Worm (Caenorhabditis elegans) whole organism, L3 larva: ENCODE measurements around the gene T25B9.1.

Experiments
- aly-2 ChIP-seq: fragments of 150-350 bp; optimal IDR thresholded peaks from 2 replicates; lab custom pipeline; 2014; ENCODE audit warnings: missing biosample characterization, missing genetic modification characterization
- ama-1 ChIP-seq: fragments of 150-350 bp; optimal IDR thresholded peaks from 2 replicates; lab custom pipeline; 2018
- ceh-82 ChIP-seq: fragments of 150-350 bp; optimal IDR thresholded peaks from 2 replicates; lab custom pipeline; 2014; ENCODE audit warnings: missing biosample characterization, missing genetic modification characterization
- ceh-9 ChIP-seq: sonication (generic microtip); optimal IDR thresholded peaks from 2 replicates; lab custom pipeline; 2018; ENCODE audit warnings: missing biosample characterization, missing genetic modification characterization
- egl-27 ChIP-seq: sonication (generic microtip); optimal IDR thresholded peaks from 4 replicates; lab custom pipeline; 2017; ENCODE audit warnings: missing biosample characterization, missing genetic modification reagents, missing genetic modification characterization
- egl-5 ChIP-seq: fragments of 150-350 bp; optimal IDR thresholded peaks from 2 replicates; lab custom pipeline; 2017; ENCODE audit warnings: missing biosample characterization, missing genetic modification reagents, missing genetic modification characterization, inconsistent platforms
- elt-2 ChIP-seq: sonication (generic microtip); optimal IDR thresholded peaks from 2 replicates; lab custom pipeline; 2016; ENCODE audit warnings: missing genetic modification reagents, mild to moderate bottlenecking, missing genetic modification characterization, missing compliant biosample characterization
- elt-3 ChIP-seq, 3 experiments: fragments of 150-350 bp in 1 of 3; sonication (generic microtip) in 2 of 3; optimal IDR thresholded peaks; 2 replicates in 2 of 3; 4 replicates in 1 of 3; lab custom pipeline; 2014 to 2017; ENCODE audit warnings: missing biosample characterization in 3 of 3, missing genetic modification characterization in 3 of 3
- fkh-10 ChIP-seq: sonication (generic microtip); optimal IDR thresholded peaks from 2 replicates; lab custom pipeline; 2017; ENCODE audit warnings: missing biosample characterization, missing genetic modification reagents, missing genetic modification characterization
- fkh-2 ChIP-seq: fragments of 150-350 bp; optimal IDR thresholded peaks from 2 replicates; lab custom pipeline; 2014; ENCODE audit warnings: missing biosample characterization, missing genetic modification reagents, missing genetic modification characterization
- fos-1 ChIP-seq: fragments of 150-350 bp; optimal IDR thresholded peaks from 2 replicates; lab custom pipeline; 2014; ENCODE audit warnings: missing biosample characterization, missing genetic modification characterization
- hmg-11 ChIP-seq: sonication (generic microtip); optimal IDR thresholded peaks from 2 replicates; lab custom pipeline; 2016; ENCODE audit warnings: missing genetic modification characterization, missing compliant biosample characterization
- jun-1 ChIP-seq: fragments of 150-350 bp; optimal IDR thresholded peaks from 2 replicates; lab custom pipeline; 2014; ENCODE audit warnings: missing biosample characterization, missing genetic modification reagents, missing genetic modification characterization
- lin-39 ChIP-seq: fragments of 150-350 bp; optimal IDR thresholded peaks from 2 replicates; lab custom pipeline; 2018; ENCODE audit warnings: missing biosample characterization, missing genetic modification reagents, missing genetic modification characterization
- lsy-12 ChIP-seq: sonication (generic microtip); optimal IDR thresholded peaks from 2 replicates; lab custom pipeline; 2016; ENCODE audit warnings: mild to moderate bottlenecking, missing genetic modification characterization, missing compliant biosample characterization
- mdl-1 ChIP-seq: fragments of 150-350 bp; optimal IDR thresholded peaks from 2 replicates; lab custom pipeline; 2014; ENCODE audit warnings: missing biosample characterization, missing genetic modification characterization
- mml-1 ChIP-seq: fragments of 150-350 bp; sonication (generic microtip); optimal IDR thresholded peaks from 3 replicates; lab custom pipeline; 2014; ENCODE audit warnings: missing biosample characterization, missing genetic modification characterization
- nfya-1 ChIP-seq: sonication (generic microtip); optimal IDR thresholded peaks from 2 replicates; lab custom pipeline; 2017; ENCODE audit warnings: missing genetic modification characterization, mild to moderate bottlenecking, missing compliant biosample characterization, antibody characterized with exemption, moderate library complexity; ENCODE audit not compliant: insufficient read depth
- nhr-12 ChIP-seq: fragments of 150-350 bp; optimal IDR thresholded peaks from 2 replicates; lab custom pipeline; 2014; ENCODE audit warnings: missing biosample characterization, missing genetic modification characterization
- nhr-23 ChIP-seq: fragments of 150-350 bp; optimal IDR thresholded peaks from 2 replicates; lab custom pipeline; 2014; ENCODE audit warnings: missing biosample characterization, missing genetic modification reagents, missing genetic modification characterization
- nhr-25 ChIP-seq: sonication (generic microtip); optimal IDR thresholded peaks from 2 replicates; lab custom pipeline; 2017; ENCODE audit warnings: missing biosample characterization, missing genetic modification characterization
- nhr-43 ChIP-seq: sonication (generic microtip); optimal IDR thresholded peaks from 2 replicates; lab custom pipeline; 2016; ENCODE audit warnings: mild to moderate bottlenecking, missing genetic modification characterization, missing compliant biosample characterization; ENCODE audit not compliant: poor library complexity, severe bottlenecking
- nhr-67 ChIP-seq: fragments of 150-350 bp; optimal IDR thresholded peaks from 2 replicates; lab custom pipeline; 2014; ENCODE audit warnings: missing biosample characterization, missing genetic modification characterization
- nhr-77 ChIP-seq: fragments of 150-350 bp; optimal IDR thresholded peaks from 2 replicates; lab custom pipeline; 2014; ENCODE audit warnings: missing biosample characterization, missing genetic modification characterization
- sea-2 ChIP-seq: fragments of 150-350 bp; sonication (generic microtip); optimal IDR thresholded peaks from 4 replicates; lab custom pipeline; 2014; ENCODE audit warnings: missing biosample characterization, missing genetic modification reagents, missing genetic modification characterization
- snpc-4 ChIP-seq: fragments of 150-350 bp; optimal IDR thresholded peaks from 2 replicates; lab custom pipeline; 2014; ENCODE audit warnings: missing biosample characterization, missing genetic modification characterization
- tbx-2 ChIP-seq: sonication (generic microtip); optimal IDR thresholded peaks from 2 replicates; lab custom pipeline; 2016; ENCODE audit warnings: mild to moderate bottlenecking, missing genetic modification characterization, missing compliant biosample characterization
- unc-39 ChIP-seq: sonication (generic microtip); optimal IDR thresholded peaks from 4 replicates; lab custom pipeline; 2017; ENCODE audit warnings: missing biosample characterization, missing genetic modification characterization
- unc-62 ChIP-seq: fragments of 150-350 bp; sonication (generic microtip); optimal IDR thresholded peaks from 4 replicates; lab custom pipeline; 2014; ENCODE audit warnings: missing biosample characterization, missing genetic modification reagents, missing genetic modification characterization
- zag-1 ChIP-seq: fragments of 150-350 bp; optimal IDR thresholded peaks from 2 replicates; lab custom pipeline; 2014; ENCODE audit warnings: missing biosample characterization, missing genetic modification characterization
- ztf-11 ChIP-seq: fragments of 150-350 bp; optimal IDR thresholded peaks from 2 replicates; lab custom pipeline; 2014; ENCODE audit warnings: missing biosample characterization, missing genetic modification characterization

Gene T25B9.1

DNA sequence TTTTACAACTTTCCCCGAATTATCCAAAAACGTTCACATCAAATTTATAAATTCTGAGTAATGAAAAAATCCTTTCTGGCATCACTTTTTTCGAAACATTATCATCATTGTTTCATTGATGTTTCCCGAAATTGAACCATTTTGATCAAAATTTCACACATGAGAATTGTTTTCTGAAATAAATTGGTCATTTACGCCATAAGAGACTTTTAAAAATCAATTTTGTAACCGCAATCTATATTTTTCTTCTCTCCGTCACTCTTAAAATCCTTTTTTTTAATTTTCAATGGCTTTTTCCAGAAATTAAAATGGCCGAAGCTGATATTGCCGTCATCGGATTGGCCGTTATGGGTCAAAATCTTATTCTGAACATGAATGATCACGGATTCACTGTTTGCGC is 19.4 kb upstream of the T25B9.1 start, which contains the start of gene T25B9.9:
T25B9.9 (plus strand) TSS at position 301 of the 400 bp plus-strand sequence.
- no peak for TF ChIP-seq aly-2 (tag; lab: Kevin White, UChicago)
- TF ChIP-seq mml-1 (tag; lab: Kevin White, UChicago), result no peak
- no peak for TF ChIP-seq lin-39 (tag; lab: Kevin White, UChicago)
- no peak for TF ChIP-seq nhr-23 (tag; lab: Kevin White, UChicago)
- TF ChIP-seq ceh-9 (tag; lab: Kevin White, UChicago), result no peak
- TF ChIP-seq egl-5 (tag; lab: Kevin White, UChicago), result no peak

DNA sequence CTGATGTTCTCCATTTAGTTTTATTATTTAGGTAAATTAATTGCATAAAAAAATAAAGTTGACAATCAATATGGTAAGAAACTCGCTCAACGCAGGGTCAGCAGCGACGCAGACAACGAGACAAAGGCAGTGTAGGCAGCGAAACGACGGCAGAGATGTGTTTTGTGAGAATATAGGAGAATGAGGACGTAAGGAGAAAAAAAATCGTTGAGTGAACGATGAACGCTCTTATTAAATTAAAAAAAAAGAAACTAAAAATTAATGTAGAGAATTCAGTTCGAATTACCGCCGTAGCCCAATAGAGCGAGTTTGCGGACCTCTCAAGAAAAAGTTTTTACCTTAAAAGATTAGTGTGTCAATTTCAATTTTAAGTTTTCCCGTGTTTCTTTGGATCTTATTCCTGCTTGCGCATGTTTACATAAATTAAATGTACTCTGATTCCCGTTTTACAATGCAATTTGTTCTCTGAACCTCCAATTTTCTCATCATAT is 18.2 kb upstream of the T25B9.1 start, which contains the start of gene T25B9.8:
T25B9.8 (minus strand) TSS at position 51 of the 491 bp plus-strand sequence.
- TF ChIP-seq unc-39 (tag; lab: Kevin White, UChicago) (no peak), fkh-2 (tag; lab: Kevin White, UChicago) (no peak), ama-1 (lab: Kevin White, UChicago) (no peak), fkh-10 (GFP tag; lab: Kevin White, UChicago) (peak; percentile 3)
- TF ChIP-seq, all 47 proteins: peak for 1

DNA sequence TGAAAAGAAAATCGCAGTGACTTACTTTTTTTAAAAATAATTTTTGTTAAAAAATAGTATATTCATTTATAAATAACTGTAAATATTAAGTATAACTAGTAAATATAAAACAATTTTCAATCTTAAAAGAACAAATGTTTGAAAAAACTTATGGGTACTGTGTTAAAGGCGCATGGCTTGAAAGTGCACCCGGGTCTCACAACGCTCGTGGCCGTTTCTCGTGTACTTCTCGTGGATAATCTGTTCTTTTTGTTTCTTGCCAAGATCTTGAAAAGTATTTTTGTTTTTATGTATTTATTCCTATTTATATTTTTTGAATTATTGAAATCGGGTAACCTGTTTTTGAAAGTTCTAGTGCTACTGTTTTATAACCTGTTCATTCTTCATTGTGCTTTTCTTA is 16.1 kb upstream of the T25B9.1 start:
- no peak for TF ChIP-seq unc-62 (GFP tag; lab: Kevin White, UChicago)
- TF ChIP-seq elt-3 (tag; optimal IDR thresholded peaks at IDR 0.05; lab: Kevin White, UChicago), result no peak
- TF ChIP-seq nhr-25, result no peak
- no peak for TF ChIP-seq lin-39 (tag; lab: Kevin White, UChicago)
- no peak for TF ChIP-seq nhr-23 (tag; lab: Kevin White, UChicago)
- no peak for TF ChIP-seq nfya-1 (tag; lab: Kevin White, UChicago)
- TF ChIP-seq unc-39 (tag; lab: Kevin White, UChicago), result no peak
- no peak for TF ChIP-seq zag-1 (tag; lab: Kevin White, UChicago)
- TF ChIP-seq fkh-10 (GFP tag; lab: Kevin White, UChicago), result no peak
- no peak for TF ChIP-seq egl-5 (tag; lab: Kevin White, UChicago)
- TF ChIP-seq fos-1 (tag; lab: Kevin White, UChicago), result no peak
- no peak for TF ChIP-seq ztf-11
- TF ChIP-seq elt-2 (tag; lab: Kevin White, UChicago), result no peak
- TF ChIP-seq nhr-67 (tag; lab: Kevin White, UChicago), result no peak
- TF ChIP-seq snpc-4 (tag; lab: Kevin White, UChicago), result no peak
- TF ChIP-seq nhr-12 (tag; lab: Kevin White, UChicago), result no peak

DNA sequence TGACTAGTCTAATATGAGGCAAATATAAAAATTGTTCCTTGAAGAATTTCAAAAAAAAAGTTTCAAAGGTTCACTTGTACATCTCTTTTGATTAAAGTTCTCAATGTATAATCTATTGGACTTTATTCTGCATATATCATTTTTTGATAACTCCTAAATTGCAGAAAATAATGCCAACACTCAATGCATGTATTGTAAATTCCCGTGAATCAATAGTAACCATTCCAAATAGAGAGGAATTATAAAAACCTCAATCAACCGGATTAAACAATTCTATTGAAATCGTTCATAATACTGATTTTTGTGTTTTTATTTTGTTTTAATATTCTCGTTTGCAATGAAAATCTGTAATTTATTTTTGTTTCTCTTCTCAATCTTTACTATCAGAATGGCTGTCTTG is 15.1 kb upstream of the T25B9.1 start, which contains the start of gene T25B9.12:
T25B9.12 (plus strand) TSS at position 301 of the 400 bp plus-strand sequence.
- TF ChIP-seq unc-39 (tag; lab: Kevin White, UChicago) (no peak), ceh-9 (tag; lab: Kevin White, UChicago) (no peak), jun-1 (tag; lab: Kevin White, UChicago) (no peak), mdl-1 (tag; lab: Kevin White, UChicago) (no peak), nhr-67 (tag; lab: Kevin White, UChicago) (no peak), egl-27 (tag; lab: Kevin White, UChicago) (no peak), nhr-23 (tag; lab: Kevin White, UChicago) (no peak), ceh-82 (tag; lab: Kevin White, UChicago) (no peak), mml-1 (tag; lab: Kevin White, UChicago) (no peak), hmg-11 (tag; lab: Kevin White, UChicago) (no peak), lsy-12 (tag; lab: Kevin White, UChicago) (no peak), tbx-2 (no peak), nhr-43 (tag; lab: Kevin White, UChicago) (no peak), nhr-25 (no peak), nhr-77 (tag; lab: Kevin White, UChicago) (no peak), zag-1 (tag; lab: Kevin White, UChicago) (no peak), fos-1 (tag; lab: Kevin White, UChicago) (no peak)

DNA sequence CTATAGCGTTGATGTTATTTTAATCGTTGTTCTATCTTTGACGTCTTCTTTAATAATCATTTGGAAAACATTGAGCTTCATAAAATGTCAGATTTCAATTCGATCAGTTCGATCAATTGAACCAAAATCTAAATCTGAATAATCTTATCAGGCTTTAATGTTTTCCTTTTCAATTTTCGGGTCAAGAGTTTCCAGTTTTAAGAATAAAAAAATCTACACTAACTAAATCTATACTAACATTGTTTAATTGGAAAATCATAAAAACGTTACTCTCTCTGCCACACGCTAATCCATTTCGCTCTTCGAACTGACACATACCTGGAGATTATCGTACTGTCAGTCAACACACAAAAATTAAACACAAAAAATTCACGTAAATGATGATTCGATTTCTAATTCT is 14.3 kb upstream of the T25B9.1 start, which contains the start of gene T25B9.11:
T25B9.11 (plus strand) TSS at position 301 of the 400 bp plus-strand sequence.
- TF ChIP-seq unc-62 (GFP tag; lab: Kevin White, UChicago) (no peak), sea-2 (GFP tag; lab: Kevin White, UChicago) (no peak), lsy-12 (tag; lab: Kevin White, UChicago) (no peak)
